Fruit fly (Drosophila melanogaster) whole organism, embryonic: ENCODE data around the gene CG8564.

Source experiments
- CG10462 ChIP-seq: fragments of 200-800 bp; sonication (Bioruptor generic); optimal IDR thresholded peaks from 2 replicates; lab custom pipeline; 2016; ENCODE audit warnings: missing biosample characterization, missing genetic modification characterization
- CG12744 ChIP-seq: fragments of 200-800 bp; sonication (Bioruptor generic); optimal IDR thresholded peaks from 2 replicates; lab custom pipeline; 2016; ENCODE audit warnings: missing biosample characterization, missing genetic modification characterization
- CG13894 ChIP-seq: fragments of 200-800 bp; sonication (Bioruptor generic); optimal IDR thresholded peaks from 3 replicates; lab custom pipeline; 2018; ENCODE audit warnings: missing biosample characterization, mild to moderate bottlenecking, missing genetic modification characterization, moderate library complexity
- CG14860 ChIP-seq: fragments of 200-800 bp; sonication (Bioruptor generic); IDR thresholded peaks from 3 replicates; pipeline ENCODE4 v1.3.6; 2022; ENCODE audit warnings: missing biosample characterization, missing genetic modification characterization; ENCODE audit not compliant: partially characterized antibody
- CG18599 ChIP-seq: fragments of 200-800 bp; sonication (Bioruptor generic); optimal IDR thresholded peaks from 3 replicates; lab custom pipeline; 2017; ENCODE audit warnings: missing biosample characterization, missing genetic modification characterization, mild to moderate bottlenecking, moderate library complexity, missing genetic modification reagents
- CG30020 ChIP-seq: fragments of 200-800 bp; optimal IDR thresholded peaks from 2 replicates; lab custom pipeline; 2019; ENCODE audit warnings: missing biosample characterization, mild to moderate bottlenecking, missing genetic modification characterization, moderate library complexity
- CG31388 ChIP-seq: fragments of 200-800 bp; sonication (Bioruptor generic); optimal IDR thresholded peaks from 2 replicates; lab custom pipeline; 2016; ENCODE audit warnings: missing biosample characterization, missing genetic modification characterization
- CG34376 ChIP-seq: fragments of 200-800 bp; sonication (Bioruptor generic); optimal IDR thresholded peaks from 2 replicates; lab custom pipeline; 2018; ENCODE audit warnings: missing biosample characterization, mild to moderate bottlenecking, missing genetic modification characterization
- CG34422 ChIP-seq: fragments of 200-800 bp; sonication (Bioruptor generic); IDR thresholded peaks from 3 replicates; pipeline ENCODE4 v1.3.6; 2022; ENCODE audit warnings: missing biosample characterization, missing genetic modification characterization
- CG4360 ChIP-seq: fragments of 200-800 bp; sonication (Bioruptor generic); IDR thresholded peaks from 2 replicates; pipeline ENCODE4 v1.3.6; 2022; ENCODE audit warnings: missing biosample characterization, missing genetic modification characterization
- CG4707 ChIP-seq: fragments of 200-800 bp; sonication (Bioruptor generic); optimal IDR thresholded peaks from 2 replicates; lab custom pipeline; 2018; ENCODE audit warnings: missing biosample characterization, mild to moderate bottlenecking, missing genetic modification characterization, moderate library complexity
- CG6791 ChIP-seq: fragments of 200-800 bp; sonication (Bioruptor generic); IDR thresholded peaks from 3 replicates; pipeline ENCODE4 v1.3.6; 2022; ENCODE audit warnings: missing biosample characterization, missing genetic modification characterization; ENCODE audit not compliant: partially characterized antibody
- D19A ChIP-seq: fragments of 200-800 bp; optimal IDR thresholded peaks from 3 replicates; lab custom pipeline; 2019; ENCODE audit warnings: missing biosample characterization, mild to moderate bottlenecking, missing genetic modification characterization, moderate library complexity
- GATAe ChIP-seq: fragments of 200-800 bp; sonication (Bioruptor generic); conservative IDR thresholded peaks from 2 replicates; pipeline ENCODE4 v1.3.6; 2022; ENCODE audit warnings: missing biosample characterization, missing genetic modification characterization
- Hand ChIP-seq: fragments of 200-800 bp; sonication (Bioruptor generic); optimal IDR thresholded peaks from 2 replicates; lab custom pipeline; 2017; ENCODE audit warnings: mild to moderate bottlenecking, missing biosample characterization, missing genetic modification reagents, missing genetic modification characterization
- Hey ChIP-seq: fragments of 200-800 bp; sonication (Bioruptor generic); optimal IDR thresholded peaks from 3 replicates; lab custom pipeline; 2018; ENCODE audit warnings: missing biosample characterization, mild to moderate bottlenecking, missing genetic modification characterization
- Hr78 ChIP-seq, 2 experiments: fragments of 200-800 bp in 1 of 2; fragments of >200 bp in 1 of 2; sonication (Bioruptor generic) in 1 of 2; optimal IDR thresholded peaks; 2 replicates each; lab custom pipeline; 2017 to 2019; ENCODE audit warnings: missing biosample characterization in 2 of 2, missing genetic modification characterization in 2 of 2, mild to moderate bottlenecking in 1 of 2, moderate library complexity in 1 of 2
- Kr ChIP-seq: fragments of 200-800 bp; sonication (Bioruptor generic); optimal IDR thresholded peaks from 2 replicates; lab custom pipeline; 2017; ENCODE audit warnings: missing biosample characterization, mild to moderate bottlenecking, missing genetic modification characterization
- Lhr ChIP-seq: fragments of 200-800 bp; sonication (Bioruptor generic); optimal IDR thresholded peaks from 3 replicates; lab custom pipeline; 2017; ENCODE audit warnings: mild to moderate bottlenecking, missing biosample characterization, missing genetic modification reagents, missing genetic modification characterization
- NC2α ChIP-seq: fragments of 200-800 bp; sonication (Bioruptor generic); optimal IDR thresholded peaks from 2 replicates; lab custom pipeline; 2016; ENCODE audit warnings: missing biosample characterization, missing genetic modification characterization
- Rfx ChIP-seq: fragments of 200-800 bp; sonication (Bioruptor generic); IDR thresholded peaks from 2 replicates; pipeline ENCODE4 v1.3.6; 2022; ENCODE audit warnings: missing biosample characterization, missing genetic modification characterization
- Vsx1 ChIP-seq: fragments of 200-800 bp; sonication (Bioruptor generic); optimal IDR thresholded peaks from 2 replicates; lab custom pipeline; 2017; ENCODE audit warnings: missing biosample characterization, mild to moderate bottlenecking, missing genetic modification characterization, missing genetic modification reagents
- bab2 ChIP-seq: fragments of 200-800 bp; sonication (Bioruptor generic); optimal IDR thresholded peaks from 2 replicates; lab custom pipeline; 2016; ENCODE audit warnings: missing biosample characterization, missing genetic modification characterization
- cato ChIP-seq: fragments of 200-800 bp; sonication (Bioruptor generic); optimal IDR thresholded peaks from 2 replicates; lab custom pipeline; 2016; ENCODE audit warnings: missing biosample characterization, missing genetic modification characterization, borderline replicate concordance
- cwo ChIP-seq: fragments of 200-800 bp; sonication (Bioruptor generic); optimal IDR thresholded peaks from 3 replicates; lab custom pipeline; 2017; ENCODE audit warnings: missing biosample characterization, missing genetic modification characterization, mild to moderate bottlenecking, moderate library complexity, missing genetic modification reagents
- exex ChIP-seq: fragments of 200-800 bp; sonication (Bioruptor generic); optimal IDR thresholded peaks from 4 replicates; lab custom pipeline; 2018; ENCODE audit warnings: missing biosample characterization, mild to moderate bottlenecking, missing genetic modification characterization, moderate library complexity
- grn ChIP-seq: fragments of 200-800 bp; sonication (Bioruptor generic); optimal IDR thresholded peaks from 3 replicates; lab custom pipeline; 2017; ENCODE audit warnings: missing biosample characterization, missing genetic modification characterization
- gsb ChIP-seq: fragments of 200-800 bp; sonication (Bioruptor generic); IDR thresholded peaks from 2 replicates; pipeline ENCODE4 v1.3.6; 2022; ENCODE audit warnings: missing biosample characterization, missing genetic modification characterization
- kah ChIP-seq: fragments of 200-800 bp; sonication (Bioruptor generic); optimal IDR thresholded peaks from 2 replicates; lab custom pipeline; 2018; ENCODE audit warnings: missing biosample characterization, mild to moderate bottlenecking, missing genetic modification characterization
- kni ChIP-seq: fragments of 200-800 bp; sonication (Bioruptor generic); optimal IDR thresholded peaks from 3 replicates; lab custom pipeline; 2017; ENCODE audit warnings: mild to moderate bottlenecking, missing biosample characterization, missing genetic modification reagents, missing genetic modification characterization
- mirr ChIP-seq: fragments of 200-800 bp; sonication (Bioruptor generic); optimal IDR thresholded peaks from 3 replicates; lab custom pipeline; 2018; ENCODE audit warnings: missing biosample characterization, mild to moderate bottlenecking, missing genetic modification characterization
- pnt ChIP-seq: fragments of 200-800 bp; sonication (Bioruptor generic); optimal IDR thresholded peaks from 3 replicates; lab custom pipeline; 2016; ENCODE audit warnings: missing biosample characterization, missing genetic modification characterization
- sc ChIP-seq, 3 experiments: fragments of >200 bp in 2 of 3; fragments of 200-800 bp in 1 of 3; sonication (Bioruptor generic) in 1 of 3; optimal IDR thresholded peaks; 2 replicates in 2 of 3; 3 replicates in 1 of 3; lab custom pipeline; 2017; ENCODE audit warnings: mild to moderate bottlenecking in 1 of 3, missing biosample characterization in 1 of 3, missing genetic modification characterization in 1 of 3, missing genetic modification reagents in 1 of 3
- sens ChIP-seq: fragments of 200-800 bp; sonication (Bioruptor generic); peaks from one replicate; lab custom pipeline; 2016; ENCODE audit warnings: missing biosample characterization, missing genetic modification characterization
- sens-2 ChIP-seq: fragments of 200-800 bp; sonication (Bioruptor generic); IDR thresholded peaks from 2 replicates; pipeline ENCODE4 v1.3.6; 2022; ENCODE audit warnings: missing biosample characterization, missing genetic modification characterization
- sqz ChIP-seq: fragments of 200-800 bp; sonication (Bioruptor generic); optimal IDR thresholded peaks from 3 replicates; lab custom pipeline; 2018; ENCODE audit warnings: missing biosample characterization, mild to moderate bottlenecking, missing genetic modification characterization
- sug ChIP-seq: fragments of 200-800 bp; optimal IDR thresholded peaks from 2 replicates; lab custom pipeline; 2019; ENCODE audit warnings: missing biosample characterization, mild to moderate bottlenecking, missing genetic modification characterization, moderate library complexity
- tx ChIP-seq: fragments of 200-800 bp; sonication (Bioruptor generic); optimal IDR thresholded peaks from 2 replicates; lab custom pipeline; 2016; ENCODE audit warnings: missing biosample characterization, missing genetic modification characterization
- vnd ChIP-seq: fragments of 200-800 bp; sonication (Bioruptor generic); IDR thresholded peaks from 3 replicates; pipeline ENCODE4 v1.3.6; 2022; ENCODE audit warnings: missing biosample characterization, missing genetic modification characterization; ENCODE audit not compliant: partially characterized antibody

Gene CG8564

DNA sequence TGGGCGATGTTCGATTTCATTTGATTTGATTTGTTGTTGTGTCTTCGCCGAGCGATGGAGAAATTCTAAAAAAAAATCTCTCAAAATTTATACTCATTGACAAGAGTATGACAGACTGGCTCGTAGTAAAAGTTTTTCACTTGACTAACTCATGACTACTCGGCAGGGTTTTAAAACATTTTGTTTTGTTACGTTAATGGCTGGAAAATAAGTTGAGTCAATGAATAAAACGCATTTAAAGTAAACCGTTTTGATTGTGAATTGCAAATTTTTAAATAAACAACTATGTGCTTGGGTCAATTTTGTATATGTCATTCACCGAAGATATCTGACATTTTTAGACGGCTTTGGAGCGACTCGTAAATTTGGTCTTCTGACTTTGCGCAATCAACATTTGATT is 16.4 kb upstream of the CG8564 start, which contains the start of gene CG8560:
CG8560 (minus strand) TSS at position 101 of the 400 bp plus-strand sequence.
- TF ChIP-seq CG10462 (no peak), CG14860 (GFP tag; lab: Robert Waterston, UW) (peak; percentile 19; the same call in 1 of the 3 replicates)

dm6 chr3L:7401972-7402371 is 14.3 kb upstream of the CG8564 start:
- peak; percentile 46 for TF ChIP-seq sug (tag; lab: Kevin White, UChicago)
- TF ChIP-seq kah (GFP tag; lab: Kevin White, UChicago) = no peak
- TF ChIP-seq CG13894 (tag; lab: Kevin White, UChicago) = no peak
- no peak for TF ChIP-seq sc (optimal IDR thresholded peaks at IDR 0.05; lab: Kevin White, UChicago)
- no peak for TF ChIP-seq sc (GFP tag; optimal IDR thresholded peaks at IDR 0.05; lab: Kevin White, UChicago)
- peak; percentile 52; the same call in 2 of the 3 replicates for TF ChIP-seq vnd
- no peak for TF ChIP-seq Hand
- TF ChIP-seq grn (GFP tag; lab: Kevin White, UChicago) = peak; percentile 27
- no peak for TF ChIP-seq CG31388 (GFP tag; lab: Kevin White, UChicago)
- TF ChIP-seq sens (GFP tag; lab: Kevin White, UChicago) = peak; percentile 21
- no peak for TF ChIP-seq Rfx (GFP tag; lab: Robert Waterston, UW)
- peak; percentile 26; the same call in 1 of the 2 replicates for TF ChIP-seq GATAe (GFP tag; lab: Robert Waterston, UW)
- TF ChIP-seq CG4707 (GFP tag; lab: Kevin White, UChicago) = no peak
- peak; percentile 13 for TF ChIP-seq CG18599 (GFP tag; lab: Kevin White, UChicago)
- no peak for TF ChIP-seq sqz
- TF ChIP-seq exex (tag; lab: Kevin White, UChicago) = peak; percentile 89

DNA sequence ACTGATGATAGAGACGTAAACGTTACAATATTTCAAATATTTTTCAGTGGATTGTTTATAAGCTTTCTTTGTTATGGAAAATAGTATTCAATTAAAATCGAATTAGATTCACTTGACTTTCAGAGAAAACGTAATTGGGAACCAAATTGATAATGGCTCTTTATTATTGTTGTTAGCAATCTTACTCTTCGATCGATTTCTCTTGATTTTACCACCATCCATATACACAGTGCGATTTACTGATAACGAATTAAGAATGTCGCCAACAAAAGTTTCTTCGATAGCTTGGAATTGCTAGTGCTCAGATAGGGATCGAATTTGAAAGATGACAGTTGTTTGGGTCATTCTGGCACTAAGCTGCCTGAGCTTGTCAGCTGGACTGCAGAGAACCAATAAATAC is 12.1 kb upstream of the CG8564 start, which contains the start of gene CG18417:
CG18417 (plus strand) TSS at position 301 of the 400 bp plus-strand sequence.
- TF ChIP-seq bab2 (GFP tag; lab: Kevin White, UChicago) (no peak), exex (tag; lab: Kevin White, UChicago) (peak; percentile 13), Lhr (GFP tag; lab: Kevin White, UChicago) (no peak), cato (GFP tag; lab: Kevin White, UChicago) (no peak), CG6791 (GFP tag; lab: Robert Waterston, UW) (no peak)

- peak; percentile 69; the same call in 1 of the 2 replicates for TF ChIP-seq sens-2 (GFP tag; lab: Robert Waterston, UW)
- no peak for TF ChIP-seq CG34422 (GFP tag; lab: Robert Waterston, UW)
- TF ChIP-seq D19A (tag; lab: Kevin White, UChicago) = no peak
- TF ChIP-seq cwo (GFP tag; lab: Kevin White, UChicago) = peak; percentile 14
- peak; percentile 54 for TF ChIP-seq mirr
- peak; percentile 94 for TF ChIP-seq exex (tag; lab: Kevin White, UChicago)
- peak; percentile 8 for TF ChIP-seq Vsx1 (GFP tag; lab: Kevin White, UChicago)
- TF ChIP-seq gsb (GFP tag; lab: Robert Waterston, UW) = no peak
- peak; percentile 52; the same call in 1 of the 2 replicates for TF ChIP-seq GATAe (GFP tag; lab: Robert Waterston, UW)
- TF ChIP-seq CG12744 = no peak
- TF ChIP-seq NC2α = no peak
- peak in 1 of 2 experiments; percentile 5 for TF ChIP-seq Hr78 (GFP tag; optimal IDR thresholded peaks at IDR 0.05; lab: Kevin White, UChicago)
- TF ChIP-seq CG34376 = peak; percentile 13
- no peak for TF ChIP-seq kni
- no peak for TF ChIP-seq tx (GFP tag; lab: Kevin White, UChicago)
- peak; percentile 43; the same call in 2 of the 3 replicates for TF ChIP-seq vnd
- TF ChIP-seq Kr (GFP tag; lab: Kevin White, UChicago) = no peak
- TF ChIP-seq pnt (GFP tag; lab: Kevin White, UChicago) = no peak
- peak; percentile 64 for TF ChIP-seq Hey (tag; lab: Kevin White, UChicago)
- peak; percentile 33 for TF ChIP-seq grn (GFP tag; lab: Kevin White, UChicago)
- TF ChIP-seq sug (tag; lab: Kevin White, UChicago) = peak; percentile 44
- TF ChIP-seq CG30020 = no peak
- no peak for TF ChIP-seq CG4360
- TF ChIP-seq, all 482 proteins: peak for 12
Observed at dm6 chr3L:7397979-7398378, 10.3 kb upstream of the CG8564 start, which contains the start of gene CG8562. Gene CG8562 (plus strand): TSS chr3L:7398285.
